Fruit fly (Drosophila melanogaster) S2 (cell line): Measurements from ENCODE around the gene Uch-L5.

Experiments
- CG8478 ChIP-seq: fragments of >200 bp; optimal IDR thresholded peaks from 2 replicates; lab custom pipeline; 2018
- CTCF ChIP-seq, 2 experiments: fragments of >200 bp; optimal IDR thresholded peaks; 2 replicates each; lab custom pipeline; 2018

DNA sequence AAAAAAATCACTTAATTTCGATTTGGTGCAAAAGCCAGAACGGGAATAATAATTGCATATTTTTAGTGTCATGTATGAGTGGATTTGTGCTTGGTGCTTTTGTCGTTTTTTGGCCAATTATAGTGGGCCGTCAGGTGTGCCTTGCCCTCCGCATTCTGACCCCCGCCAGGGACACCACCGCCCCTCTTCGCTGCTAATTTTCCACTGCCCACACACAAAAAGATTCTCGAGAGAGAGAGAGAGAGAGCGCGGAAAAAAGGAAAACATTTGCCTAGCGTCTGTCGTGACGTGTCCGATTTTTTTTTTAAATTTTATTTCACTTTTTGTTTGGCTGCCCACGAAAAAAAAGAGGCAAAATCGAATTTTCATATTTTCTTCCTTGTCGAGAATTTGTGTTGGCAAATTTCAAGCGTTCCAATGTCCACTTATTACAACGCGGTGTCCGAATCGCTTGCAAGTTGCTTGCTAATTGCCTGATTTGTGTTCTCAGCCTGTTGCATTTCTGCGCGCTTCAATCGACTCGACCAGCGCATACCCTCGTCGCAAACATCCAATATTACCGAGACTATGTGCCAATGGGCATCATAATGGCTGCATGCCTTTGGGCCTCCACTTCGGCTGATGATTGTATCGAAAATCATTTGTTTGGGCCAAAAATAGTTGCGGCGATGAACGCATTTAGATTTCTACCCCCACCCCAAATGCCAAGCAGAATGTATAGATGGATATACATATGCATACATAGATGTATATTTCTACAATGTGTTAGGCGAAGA lies 44.7 kb downstream of the Uch-L5 start:
- TF ChIP-seq CTCF (optimal IDR thresholded peaks at IDR 0.05; lab: Kevin White, UChicago) (no peak), CG8478 (lab: Kevin White, UChicago) (no peak)
